Fruit fly (Drosophila melanogaster) whole organism, embryonic: ENCODE measurements around the gene Moe.

Experiments used
- ATbp ChIP-seq: fragments of 200-800 bp; sonication (Bioruptor generic); optimal IDR thresholded peaks from 2 replicates; lab custom pipeline; 2017; ENCODE audit warnings: missing biosample characterization, mild to moderate bottlenecking, missing genetic modification characterization, missing genetic modification reagents
- Aef1 ChIP-seq: fragments of 200-800 bp; sonication (Bioruptor generic); IDR thresholded peaks from 3 replicates; pipeline ENCODE4 v1.3.6; 2022; ENCODE audit warnings: missing biosample characterization, missing genetic modification characterization
- Antp ChIP-seq: fragments of 200-800 bp; sonication (Bioruptor generic); optimal IDR thresholded peaks from 3 replicates; lab custom pipeline; 2016; ENCODE audit warnings: missing biosample characterization, missing genetic modification characterization
- BtbVII ChIP-seq: fragments of 200-800 bp; sonication (Bioruptor generic); optimal IDR thresholded peaks from 3 replicates; lab custom pipeline; 2017; ENCODE audit warnings: missing biosample characterization, mild to moderate bottlenecking, missing genetic modification characterization
- CG10321 ChIP-seq: fragments of 200-800 bp; sonication (Bioruptor generic); IDR thresholded peaks from 2 replicates; pipeline ENCODE4 v1.3.6; 2022; ENCODE audit warnings: missing biosample characterization, missing genetic modification characterization
- CG12942 ChIP-seq: fragments of 200-800 bp; sonication (Bioruptor generic); optimal IDR thresholded peaks from 3 replicates; lab custom pipeline; 2016; ENCODE audit warnings: missing biosample characterization, missing genetic modification characterization
- CG13287 ChIP-seq: fragments of 200-800 bp; sonication (Bioruptor generic); IDR thresholded peaks from 2 replicates; pipeline ENCODE4 v1.3.6; 2022; ENCODE audit warnings: missing biosample characterization, missing genetic modification characterization; ENCODE audit not compliant: partially characterized antibody
- CG13775 ChIP-seq: fragments of 200-800 bp; sonication (Bioruptor generic); optimal IDR thresholded peaks from 3 replicates; lab custom pipeline; 2017; ENCODE audit warnings: missing biosample characterization, mild to moderate bottlenecking, missing genetic modification characterization
- CG14014 ChIP-seq: fragments of 200-800 bp; sonication (Bioruptor generic); IDR thresholded peaks from 2 replicates; pipeline ENCODE4 v1.3.6; 2022; ENCODE audit warnings: missing biosample characterization, missing genetic modification characterization
- CG15011 ChIP-seq: fragments of 200-800 bp; sonication (Bioruptor generic); optimal IDR thresholded peaks from 3 replicates; lab custom pipeline; 2018; ENCODE audit warnings: missing biosample characterization, mild to moderate bottlenecking, missing genetic modification characterization
- CG1602 ChIP-seq: fragments of 200-800 bp; sonication (Bioruptor generic); optimal IDR thresholded peaks from 3 replicates; lab custom pipeline; 2016; ENCODE audit warnings: missing biosample characterization, missing genetic modification characterization
- CG2120 ChIP-seq: fragments of 200-800 bp; sonication (Bioruptor generic); optimal IDR thresholded peaks from 3 replicates; lab custom pipeline; 2016; ENCODE audit warnings: missing biosample characterization, missing genetic modification characterization
- CG3065 ChIP-seq: fragments of 200-800 bp; sonication (Bioruptor generic); optimal IDR thresholded peaks from 2 replicates; lab custom pipeline; 2016; ENCODE audit warnings: missing biosample characterization, missing genetic modification characterization
- CG32767 ChIP-seq: fragments of 200-800 bp; sonication (Bioruptor generic); IDR thresholded peaks from 2 replicates; pipeline ENCODE4 v1.3.6; 2022; ENCODE audit warnings: missing biosample characterization, missing genetic modification characterization
- CG4404 ChIP-seq: fragments of 200-800 bp; sonication (Bioruptor generic); IDR thresholded peaks from 2 replicates; pipeline ENCODE4 v1.3.6; 2022; ENCODE audit warnings: missing biosample characterization, missing genetic modification characterization
- CG6683 ChIP-seq: fragments of 200-800 bp; sonication (Bioruptor generic); optimal IDR thresholded peaks from 2 replicates; lab custom pipeline; 2017; ENCODE audit warnings: missing biosample characterization, mild to moderate bottlenecking, missing genetic modification characterization, missing genetic modification reagents
- CG6765 ChIP-seq: fragments of 200-800 bp; sonication (Bioruptor generic); optimal IDR thresholded peaks from 3 replicates; lab custom pipeline; 2017; ENCODE audit warnings: missing biosample characterization, mild to moderate bottlenecking, missing genetic modification characterization
- CG6791 ChIP-seq: fragments of 200-800 bp; sonication (Bioruptor generic); IDR thresholded peaks from 3 replicates; pipeline ENCODE4 v1.3.6; 2022; ENCODE audit warnings: missing biosample characterization, missing genetic modification characterization; ENCODE audit not compliant: partially characterized antibody
- CG6854 ChIP-seq: fragments of 200-800 bp; sonication (Bioruptor generic); optimal IDR thresholded peaks from 3 replicates; lab custom pipeline; 2017; ENCODE audit warnings: missing biosample characterization, mild to moderate bottlenecking, missing genetic modification characterization
- CG8765 ChIP-seq: fragments of 200-800 bp; sonication (Bioruptor generic); IDR thresholded peaks from 2 replicates; pipeline ENCODE4 v1.3.6; 2022; ENCODE audit warnings: missing biosample characterization, missing genetic modification characterization
- CG9797 ChIP-seq: fragments of 200-800 bp; sonication (Bioruptor generic); optimal IDR thresholded peaks from 3 replicates; lab custom pipeline; 2018; ENCODE audit warnings: missing biosample characterization, mild to moderate bottlenecking, missing genetic modification characterization
- CG9876 ChIP-seq: fragments of 200-800 bp; sonication (Bioruptor generic); optimal IDR thresholded peaks from 2 replicates; lab custom pipeline; 2016; ENCODE audit warnings: missing biosample characterization, missing genetic modification characterization
- CoRest ChIP-seq: fragments of 200-800 bp; sonication (Bioruptor generic); optimal IDR thresholded peaks from 3 replicates; lab custom pipeline; 2018; ENCODE audit warnings: missing biosample characterization, mild to moderate bottlenecking, missing genetic modification characterization, moderate library complexity
- Dfd ChIP-seq, 2 experiments: fragments of >200 bp; optimal IDR thresholded peaks; 2 replicates each; lab custom pipeline; 2017; ENCODE audit warnings: missing biosample characterization in 2 of 2, missing genetic modification characterization in 2 of 2
- Dp ChIP-seq: fragments of 200-800 bp; sonication (Bioruptor generic); optimal IDR thresholded peaks from 2 replicates; lab custom pipeline; 2018; ENCODE audit warnings: missing biosample characterization, mild to moderate bottlenecking, missing genetic modification characterization, moderate library complexity
- ERR ChIP-seq: fragments of 200-800 bp; sonication (Bioruptor generic); optimal IDR thresholded peaks from 2 replicates; lab custom pipeline; 2016; ENCODE audit warnings: missing biosample characterization, missing genetic modification characterization
- H15 ChIP-seq: fragments of 200-800 bp; sonication (Bioruptor generic); IDR thresholded peaks from 3 replicates; pipeline ENCODE4 v1.3.6; 2022; ENCODE audit warnings: missing biosample characterization, missing genetic modification characterization
- HHEX ChIP-seq: fragments of 200-800 bp; sonication (Bioruptor generic); optimal IDR thresholded peaks from 3 replicates; lab custom pipeline; 2017; ENCODE audit warnings: missing biosample characterization, mild to moderate bottlenecking, missing genetic modification characterization, missing genetic modification reagents
- MTF-1 ChIP-seq: fragments of 200-800 bp; sonication (Bioruptor generic); optimal IDR thresholded peaks from 2 replicates; lab custom pipeline; 2018; ENCODE audit warnings: missing biosample characterization, mild to moderate bottlenecking, missing genetic modification characterization, borderline replicate concordance
- Max ChIP-seq: fragments of 200-800 bp; sonication (Bioruptor generic); optimal IDR thresholded peaks from 2 replicates; lab custom pipeline; 2016; ENCODE audit warnings: missing biosample characterization, mild to moderate bottlenecking, missing genetic modification characterization
- Mes4 ChIP-seq: fragments of 200-800 bp; sonication (Bioruptor generic); optimal IDR thresholded peaks from 2 replicates; lab custom pipeline; 2016; ENCODE audit warnings: missing biosample characterization, missing genetic modification characterization
- NC2β ChIP-seq: fragments of 200-800 bp; sonication (Bioruptor generic); optimal IDR thresholded peaks from 2 replicates; lab custom pipeline; 2016; ENCODE audit warnings: missing biosample characterization, missing genetic modification characterization
- Nf-YB ChIP-seq: fragments of 200-800 bp; sonication (Bioruptor generic); optimal IDR thresholded peaks from 3 replicates; lab custom pipeline; 2019; ENCODE audit warnings: missing biosample characterization, mild to moderate bottlenecking, missing genetic modification characterization, moderate library complexity
- Nf-YC ChIP-seq: fragments of 200-800 bp; optimal IDR thresholded peaks from 3 replicates; lab custom pipeline; 2019; ENCODE audit warnings: missing biosample characterization, mild to moderate bottlenecking, missing genetic modification characterization, moderate library complexity
- Oaz ChIP-seq: fragments of 200-800 bp; sonication (Bioruptor generic); IDR thresholded peaks from 2 replicates; pipeline ENCODE4 v1.3.6; 2022; ENCODE audit warnings: missing biosample characterization, missing genetic modification characterization
- Optix ChIP-seq: fragments of 200-800 bp; sonication (Bioruptor generic); IDR thresholded peaks from 3 replicates; pipeline ENCODE4 v1.3.6; 2022; ENCODE audit warnings: missing biosample characterization, missing genetic modification characterization
- Ptx1 ChIP-seq: fragments of 200-800 bp; sonication (Bioruptor generic); IDR thresholded peaks from 2 replicates; pipeline ENCODE4 v1.3.6; 2022; ENCODE audit warnings: missing biosample characterization, missing genetic modification characterization
- Six4 ChIP-seq: fragments of 200-800 bp; sonication (Bioruptor generic); optimal IDR thresholded peaks from 2 replicates; lab custom pipeline; 2016; ENCODE audit warnings: missing biosample characterization, missing genetic modification characterization
- Spps ChIP-seq: fragments of 200-800 bp; sonication (Bioruptor generic); optimal IDR thresholded peaks from 2 replicates; lab custom pipeline; 2018; ENCODE audit warnings: missing biosample characterization, mild to moderate bottlenecking, missing genetic modification characterization
- br ChIP-seq: fragments of >200 bp; optimal IDR thresholded peaks from 2 replicates; lab custom pipeline; 2017
- btn ChIP-seq: fragments of 200-800 bp; sonication (Bioruptor generic); optimal IDR thresholded peaks from 2 replicates; lab custom pipeline; 2016; ENCODE audit warnings: missing biosample characterization, missing genetic modification characterization
- cg ChIP-seq: fragments of 200-800 bp; sonication (Bioruptor generic); optimal IDR thresholded peaks from 3 replicates; lab custom pipeline; 2019; ENCODE audit warnings: missing biosample characterization, mild to moderate bottlenecking, missing genetic modification characterization, moderate library complexity
- dimm ChIP-seq: fragments of 200-800 bp; sonication (Bioruptor generic); IDR thresholded peaks from 2 replicates; pipeline ENCODE4 v1.3.6; 2022; ENCODE audit warnings: missing biosample characterization, missing genetic modification characterization
- dm ChIP-seq: fragments of 200-800 bp; sonication (Bioruptor generic); optimal IDR thresholded peaks from 3 replicates; lab custom pipeline; 2016; ENCODE audit warnings: missing biosample characterization, missing genetic modification characterization
- dpn ChIP-seq, 2 experiments: fragments of 200-800 bp; sonication (Bioruptor generic); optimal IDR thresholded peaks; 3 replicates each; lab custom pipeline; 2016; ENCODE audit warnings: missing biosample characterization in 2 of 2, missing genetic modification characterization in 2 of 2
- en ChIP-seq: fragments of 200-800 bp; sonication (Bioruptor generic); optimal IDR thresholded peaks from 2 replicates; lab custom pipeline; 2016; ENCODE audit warnings: missing biosample characterization, missing genetic modification characterization
- lilli ChIP-seq: fragments of 200-800 bp; sonication (Bioruptor generic); optimal IDR thresholded peaks from 3 replicates; lab custom pipeline; 2016; ENCODE audit warnings: missing biosample characterization, missing genetic modification characterization
- org-1 ChIP-seq: fragments of 200-800 bp; sonication (Bioruptor generic); optimal IDR thresholded peaks from 2 replicates; lab custom pipeline; 2017; ENCODE audit warnings: missing biosample characterization, missing genetic modification characterization
- rib ChIP-seq: fragments of 200-800 bp; sonication (Bioruptor generic); IDR thresholded peaks from 2 replicates; pipeline ENCODE4 v1.3.6; 2022; ENCODE audit warnings: missing biosample characterization, missing genetic modification characterization
- scrt ChIP-seq: fragments of 200-800 bp; sonication (Bioruptor generic); optimal IDR thresholded peaks from 2 replicates; lab custom pipeline; 2018; ENCODE audit warnings: missing biosample characterization, mild to moderate bottlenecking, missing genetic modification characterization, moderate library complexity
- sens-2 ChIP-seq: fragments of 200-800 bp; sonication (Bioruptor generic); IDR thresholded peaks from 2 replicates; pipeline ENCODE4 v1.3.6; 2022; ENCODE audit warnings: missing biosample characterization, missing genetic modification characterization
- so ChIP-seq: fragments of 200-800 bp; sonication (Bioruptor generic); IDR thresholded peaks from 3 replicates; pipeline ENCODE4 v1.3.6; 2022; ENCODE audit warnings: missing biosample characterization, missing genetic modification characterization
- tll ChIP-seq, 2 experiments: fragments of 200-800 bp in 1 of 2; fragments of >200 bp in 1 of 2; sonication (Bioruptor generic) in 1 of 2; optimal IDR thresholded peaks; 2 replicates each; lab custom pipeline; 2017 to 2019; ENCODE audit warnings: missing biosample characterization in 2 of 2, missing genetic modification characterization in 2 of 2, mild to moderate bottlenecking in 1 of 2, moderate library complexity in 1 of 2

Moe gene

DNA sequence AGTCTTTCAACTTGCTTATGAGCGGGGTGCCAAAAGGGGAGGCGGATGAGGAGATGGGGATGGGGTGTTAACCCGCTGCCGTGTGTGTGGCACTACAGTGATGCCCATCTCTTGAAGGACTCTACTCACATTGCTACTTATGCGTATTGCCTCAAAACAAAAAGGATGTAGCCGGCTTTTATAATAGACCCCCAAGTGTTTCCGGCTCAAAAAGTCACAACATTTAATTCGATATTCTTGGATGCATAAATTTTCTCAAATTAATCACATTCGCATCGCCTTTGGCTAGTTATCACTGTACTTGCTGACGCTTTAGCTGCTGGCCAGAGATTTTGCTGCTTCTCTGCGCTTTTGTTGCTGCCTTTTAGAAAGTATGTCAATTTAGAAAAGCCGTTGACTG lies 7.2 kb downstream of the Moe start (continued):
- TF ChIP-seq CG6683 = no peak
- TF ChIP-seq CG3065 (GFP tag; lab: Kevin White, UChicago) = no peak
- no peak for TF ChIP-seq Oaz (GFP tag; lab: Robert Waterston, UW)
- no peak for TF ChIP-seq CG13287 (GFP tag; lab: Robert Waterston, UW)
- TF ChIP-seq HHEX (GFP tag; lab: Kevin White, UChicago) = no peak
- TF ChIP-seq Ptx1 (GFP tag; lab: Robert Waterston, UW) = peak; percentile 35; the same call in 1 of the 2 replicates
- TF ChIP-seq rib (GFP tag; lab: Robert Waterston, UW) = no peak
- TF ChIP-seq Nf-YB (GFP tag; lab: Kevin White, UChicago) = no peak
- TF ChIP-seq CG4404 = no peak
- no peak for TF ChIP-seq org-1
- TF ChIP-seq CG15011 (GFP tag; lab: Kevin White, UChicago) = no peak
- TF ChIP-seq CG32767 (GFP tag; lab: Robert Waterston, UW) = no peak
- no peak for TF ChIP-seq lilli (GFP tag; lab: Kevin White, UChicago)
- TF ChIP-seq Nf-YC (tag; lab: Kevin White, UChicago) = no peak
- TF ChIP-seq Max = no peak
- TF ChIP-seq ERR = no peak
- no peak for TF ChIP-seq tll (GFP tag; optimal IDR thresholded peaks at IDR 0.05; lab: Kevin White, UChicago)
- no peak for TF ChIP-seq Dfd (GFP tag; optimal IDR thresholded peaks at IDR 0.05; lab: Kevin White, UChicago)
- no peak for TF ChIP-seq CG13775 (GFP tag; lab: Kevin White, UChicago)
- no peak for TF ChIP-seq CG6854
- TF ChIP-seq btn (GFP tag; lab: Kevin White, UChicago) = no peak
- no peak for TF ChIP-seq Mes4 (GFP tag; lab: Kevin White, UChicago)
- no peak for TF ChIP-seq CG6765 (GFP tag; lab: Kevin White, UChicago)
- no peak for TF ChIP-seq Optix (GFP tag; lab: Robert Waterston, UW)
- TF ChIP-seq dpn (GFP tag; optimal IDR thresholded peaks at IDR 0.05; lab: Kevin White, UChicago) = no peak
- no peak for TF ChIP-seq dimm
- no peak for TF ChIP-seq CG6791 (GFP tag; lab: Robert Waterston, UW)
- TF ChIP-seq ATbp (GFP tag; lab: Kevin White, UChicago) = peak; percentile 9
- TF ChIP-seq CG14014 = no peak
- TF ChIP-seq Spps (tag; lab: Kevin White, UChicago) = no peak
- no peak for TF ChIP-seq CG12942
- peak; percentile 26 for TF ChIP-seq Antp (GFP tag; lab: Kevin White, UChicago)
- TF ChIP-seq Six4 (GFP tag; lab: Kevin White, UChicago) = no peak
- TF ChIP-seq CoRest (tag; lab: Kevin White, UChicago) = peak; percentile 12
- TF ChIP-seq dm (GFP tag; lab: Kevin White, UChicago) = no peak
- TF ChIP-seq so (GFP tag; lab: Robert Waterston, UW) = no peak
- TF ChIP-seq H15 (GFP tag; lab: Robert Waterston, UW) = 0 out of 3 replicates have a peak, but pooled peaks have one; percentile 6
- TF ChIP-seq br (lab: Kevin White, UChicago) = no peak
- TF ChIP-seq CG10321 (GFP tag; lab: Robert Waterston, UW) = no peak
- no peak for TF ChIP-seq scrt (GFP tag; lab: Kevin White, UChicago)
- no peak for TF ChIP-seq CG8765 (GFP tag; lab: Robert Waterston, UW)
- TF ChIP-seq cg (GFP tag; lab: Kevin White, UChicago) = no peak
- TF ChIP-seq NC2β = no peak
- no peak for TF ChIP-seq en
- TF ChIP-seq CG1602 (GFP tag; lab: Kevin White, UChicago) = no peak
- no peak for TF ChIP-seq sens-2
- TF ChIP-seq CG2120 = peak; percentile 29
- no peak for TF ChIP-seq CG9797
- no peak for TF ChIP-seq CG9876
- TF ChIP-seq MTF-1 (GFP tag; lab: Kevin White, UChicago) = no peak
- no peak for TF ChIP-seq BtbVII (GFP tag; lab: Kevin White, UChicago)
- peak; percentile 15; the same call in 1 of the 3 replicates for TF ChIP-seq Aef1
- TF ChIP-seq Dp (GFP tag; lab: Kevin White, UChicago) = no peak
